Worm (Caenorhabditis elegans) whole organism, early embryonic: ENCODE results near the gene btb-9.

Source experiments
- B0310.2 ChIP-seq: sonication (generic microtip); optimal IDR thresholded peaks from 2 replicates; lab custom pipeline; 2016; ENCODE audit warnings: mild to moderate bottlenecking, missing genetic modification characterization, missing compliant biosample characterization
- F13C5.2 ChIP-seq: sonication (generic microtip); optimal IDR thresholded peaks from 2 replicates; lab custom pipeline; 2017; ENCODE audit warnings: mild to moderate bottlenecking, missing genetic modification characterization, inconsistent platforms, missing compliant biosample characterization
- aly-1 ChIP-seq: sonication (generic microtip); optimal IDR thresholded peaks from 2 replicates; lab custom pipeline; 2016; ENCODE audit warnings: missing genetic modification characterization, missing compliant biosample characterization
- ama-1 ChIP-seq: fragments of 150-350 bp; optimal IDR thresholded peaks from 2 replicates; lab custom pipeline; 2014
- ceh-13 ChIP-seq: fragments of 200-800 bp; sonication (Bioruptor generic); optimal IDR thresholded peaks from 2 replicates; lab custom pipeline; 2018; ENCODE audit warnings: mild to moderate bottlenecking, missing genetic modification characterization, missing compliant biosample characterization
- ceh-36 ChIP-seq: sonication (generic microtip); optimal IDR thresholded peaks from 2 replicates; lab custom pipeline; 2016; ENCODE audit warnings: missing genetic modification characterization, inconsistent platforms, missing compliant biosample characterization
- ets-7 ChIP-seq: sonication (generic microtip); optimal IDR thresholded peaks from 2 replicates; lab custom pipeline; 2016; ENCODE audit warnings: missing genotype, missing genetic modification characterization, missing compliant biosample characterization
- flt-1 ChIP-seq: fragments of 200-800 bp; sonication (Bioruptor generic); IDR thresholded peaks from 2 replicates; pipeline ENCODE4 v1.3.6; 2022; ENCODE audit warnings: missing genetic modification characterization, missing compliant biosample characterization
- hmbx-1 ChIP-seq: sonication (generic microtip); optimal IDR thresholded peaks from 2 replicates; lab custom pipeline; 2016; ENCODE audit warnings: mild to moderate bottlenecking, missing genetic modification characterization, missing compliant biosample characterization
- hmg-4 ChIP-seq: fragments of 200-800 bp; sonication (Bioruptor generic); optimal IDR thresholded peaks from 2 replicates; lab custom pipeline; 2018; ENCODE audit warnings: mild to moderate bottlenecking, missing genetic modification characterization, missing compliant biosample characterization
- hnd-1 ChIP-seq: sonication (generic microtip); optimal IDR thresholded peaks from 2 replicates; lab custom pipeline; 2016; ENCODE audit warnings: missing genetic modification characterization, missing compliant biosample characterization
- pes-1 ChIP-seq: fragments of 200-800 bp; sonication (Bioruptor generic); IDR thresholded peaks from 2 replicates; pipeline ENCODE4 v1.3.6; 2022; ENCODE audit warnings: missing genetic modification reagents, missing genetic modification characterization, missing compliant biosample characterization
- scrt-1 ChIP-seq: fragments of 200-800 bp; sonication (Bioruptor generic); IDR thresholded peaks from 2 replicates; pipeline ENCODE4 v1.3.6; 2022; ENCODE audit warnings: missing genetic modification characterization, missing compliant biosample characterization
- sea-1 ChIP-seq: fragments of 200-800 bp; sonication (Bioruptor generic); conservative IDR thresholded peaks from 2 replicates; pipeline ENCODE4 v1.3.6; 2022; ENCODE audit warnings: missing genetic modification characterization, missing compliant biosample characterization
- tbx-11 ChIP-seq: fragments of 200-800 bp; sonication (Bioruptor generic); IDR thresholded peaks from 2 replicates; pipeline ENCODE4 v1.3.6; 2022; ENCODE audit warnings: missing genetic modification characterization, missing compliant biosample characterization
- tbx-37 ChIP-seq: fragments of 200-800 bp; sonication (Bioruptor generic); conservative IDR thresholded peaks from 2 replicates; pipeline ENCODE4 v1.3.6; 2022; ENCODE audit warnings: missing genetic modification reagents, missing genetic modification characterization, missing compliant biosample characterization
- tra-4 ChIP-seq: sonication (generic microtip); optimal IDR thresholded peaks from 2 replicates; lab custom pipeline; 2017; ENCODE audit warnings: missing genetic modification characterization, missing compliant biosample characterization

btb-9 gene

ce11 chrII:1722394-1722793 lies 5.9 kb upstream of the btb-9 start, which contains the start of the genes fbxb-5 and btb-8:
Gene fbxb-5 (minus strand): TSS chrII:1722494.
Gene btb-8 (plus strand): TSS chrII:1722770.
- TF ChIP-seq tra-4 (tag; lab: Kevin White, UChicago) (no peak), aly-1 (no peak), B0310.2 (tag; lab: Kevin White, UChicago) (no peak), sea-1 (GFP tag; lab: Robert Waterston, UW) (no peak), scrt-1 (GFP tag; lab: Robert Waterston, UW) (no peak), hnd-1 (tag; lab: Kevin White, UChicago) (no peak), ceh-13 (GFP tag; lab: Kevin White, UChicago) (no peak), pes-1 (no peak), tbx-11 (GFP tag; lab: Robert Waterston, UW) (no peak), hmg-4 (GFP tag; lab: Kevin White, UChicago) (no peak), flt-1 (GFP tag; lab: Robert Waterston, UW) (no peak), ama-1 (no peak), F13C5.2 (tag; lab: Kevin White, UChicago) (no peak)

- TF ChIP-seq flt-1 (GFP tag; lab: Robert Waterston, UW) (no peak), hmbx-1 (no peak), ceh-13 (GFP tag; lab: Kevin White, UChicago) (no peak), aly-1 (no peak), B0310.2 (tag; lab: Kevin White, UChicago) (no peak), ets-7 (tag; lab: Kevin White, UChicago) (no peak), sea-1 (GFP tag; lab: Robert Waterston, UW) (no peak), tbx-11 (GFP tag; lab: Robert Waterston, UW) (no peak), pes-1 (no peak), hnd-1 (tag; lab: Kevin White, UChicago) (no peak), tbx-37 (GFP tag; lab: Robert Waterston, UW) (no peak), ama-1 (no peak), ceh-36 (no peak), F13C5.2 (tag; lab: Kevin White, UChicago) (no peak), scrt-1 (GFP tag; lab: Robert Waterston, UW) (no peak), tra-4 (tag; lab: Kevin White, UChicago) (no peak), hmg-4 (GFP tag; lab: Kevin White, UChicago) (no peak)
These were observed 4.0 kb upstream of the btb-9 start, which contains the start of gene fbxb-11 for ce11 chrII:1724314-1724713. Gene fbxb-11 (plus strand): TSS chrII:1724614.

- TF ChIP-seq ama-1 (no peak), sea-1 (GFP tag; lab: Robert Waterston, UW) (no peak), F13C5.2 (tag; lab: Kevin White, UChicago) (no peak), hmg-4 (GFP tag; lab: Kevin White, UChicago) (no peak), ets-7 (tag; lab: Kevin White, UChicago) (no peak), hmbx-1 (no peak), tra-4 (tag; lab: Kevin White, UChicago) (no peak)
These were observed 2.6 kb upstream of the btb-9 start, which contains the start of gene F45C12.17 for ce11 chrII:1725735-1726134. Gene F45C12.17 (plus strand): TSS chrII:1726111.

ce11 chrII:1730103-1730502 lies 1.8 kb downstream of the btb-9 start, which contains the start of gene ceh-81:
Gene ceh-81 (plus strand): TSS chrII:1730403.
- no peak for TF ChIP-seq ceh-36
- no peak for TF ChIP-seq B0310.2 (tag; lab: Kevin White, UChicago)
- TF ChIP-seq tbx-11 (GFP tag; lab: Robert Waterston, UW) = no peak
- no peak for TF ChIP-seq scrt-1 (GFP tag; lab: Robert Waterston, UW)
- no peak for TF ChIP-seq tra-4 (tag; lab: Kevin White, UChicago)

ce11 chrII:1731932-1732331 lies 3.6 kb downstream of the btb-9 start, which contains the start of gene ceh-82:
Gene ceh-82 (plus strand): TSS chrII:1732232.
- TF ChIP-seq hnd-1 (tag; lab: Kevin White, UChicago) (no peak), tbx-11 (GFP tag; lab: Robert Waterston, UW) (no peak), F13C5.2 (tag; lab: Kevin White, UChicago) (no peak), tbx-37 (GFP tag; lab: Robert Waterston, UW) (no peak), tra-4 (tag; lab: Kevin White, UChicago) (no peak), ets-7 (tag; lab: Kevin White, UChicago) (no peak)

ce11 chrII:1735145-1735544 lies 6.8 kb downstream of the btb-9 start:
- TF ChIP-seq F13C5.2 (tag; lab: Kevin White, UChicago) = no peak
- no peak for TF ChIP-seq tra-4 (tag; lab: Kevin White, UChicago)
- no peak for TF ChIP-seq B0310.2 (tag; lab: Kevin White, UChicago)
- TF ChIP-seq hmbx-1 = no peak
- TF ChIP-seq pes-1 = no peak
- TF ChIP-seq ama-1 = no peak
- no peak for TF ChIP-seq aly-1
- no peak for TF ChIP-seq tbx-37 (GFP tag; lab: Robert Waterston, UW)
- no peak for TF ChIP-seq sea-1 (GFP tag; lab: Robert Waterston, UW)
- no peak for TF ChIP-seq ceh-36
- no peak for TF ChIP-seq hnd-1 (tag; lab: Kevin White, UChicago)
- TF ChIP-seq hmg-4 (GFP tag; lab: Kevin White, UChicago) = no peak
- no peak for TF ChIP-seq scrt-1 (GFP tag; lab: Robert Waterston, UW)
- no peak for TF ChIP-seq flt-1 (GFP tag; lab: Robert Waterston, UW)
- TF ChIP-seq ceh-13 (GFP tag; lab: Kevin White, UChicago) = no peak
- no peak for TF ChIP-seq ets-7 (tag; lab: Kevin White, UChicago)
- no peak for TF ChIP-seq tbx-11 (GFP tag; lab: Robert Waterston, UW)

ce11 chrII:1736353-1736752 lies 8.0 kb downstream of the btb-9 start, which contains the start of gene ceh-83:
Gene ceh-83 (minus strand): TSS chrII:1736533.
- TF ChIP-seq F13C5.2 (tag; lab: Kevin White, UChicago) = no peak
- no peak for TF ChIP-seq hmbx-1
- TF ChIP-seq tbx-11 (GFP tag; lab: Robert Waterston, UW) = no peak
- TF ChIP-seq scrt-1 (GFP tag; lab: Robert Waterston, UW) = no peak
- no peak for TF ChIP-seq ceh-36
- no peak for TF ChIP-seq ceh-13 (GFP tag; lab: Kevin White, UChicago)
- no peak for TF ChIP-seq hmg-4 (GFP tag; lab: Kevin White, UChicago)
- no peak for TF ChIP-seq pes-1
- TF ChIP-seq tra-4 (tag; lab: Kevin White, UChicago) = no peak
- TF ChIP-seq ama-1 = no peak
- no peak for TF ChIP-seq aly-1
- TF ChIP-seq flt-1 (GFP tag; lab: Robert Waterston, UW) = no peak
- TF ChIP-seq B0310.2 (tag; lab: Kevin White, UChicago) = no peak
- TF ChIP-seq hnd-1 (tag; lab: Kevin White, UChicago) = no peak
- TF ChIP-seq tbx-37 (GFP tag; lab: Robert Waterston, UW) = no peak
- no peak for TF ChIP-seq ets-7 (tag; lab: Kevin White, UChicago)
- TF ChIP-seq sea-1 (GFP tag; lab: Robert Waterston, UW) = no peak
